Worm (Caenorhabditis elegans) whole organism, young adult: ENCODE results near the gene mcat-1.
A peak's percentile ranks its signal among the peaks of the same experiment; 100 is the strongest.

ENCODE experiments used
- C06A6.2 ChIP-seq: fragments of 200-800 bp; sonication (Bioruptor generic); conservative IDR thresholded peaks from 2 replicates; pipeline ENCODE4 v1.3.6; 2022; ENCODE audit warnings: missing genetic modification characterization, missing compliant biosample characterization
- C17E4.6 ChIP-seq: fragments of 200-800 bp; sonication (Bioruptor generic); IDR thresholded peaks from 2 replicates; pipeline ENCODE4 v1.3.6; 2022; ENCODE audit warnings: missing genetic modification reagents, missing genetic modification characterization, missing compliant biosample characterization
- D2030.7 ChIP-seq: fragments of 200-800 bp; sonication (Bioruptor generic); IDR thresholded peaks from 2 replicates; pipeline ENCODE4 v1.3.6; 2022; ENCODE audit warnings: missing genetic modification reagents, missing genetic modification characterization, missing compliant biosample characterization
- F10E7.11 ChIP-seq: sonication (generic microtip); optimal IDR thresholded peaks from 2 replicates; lab custom pipeline; 2017; ENCODE audit warnings: mild to moderate bottlenecking, missing genetic modification characterization, moderate library complexity, missing compliant biosample characterization
- F33H1.4 ChIP-seq: fragments of 200-800 bp; sonication (Bioruptor generic); IDR thresholded peaks from 2 replicates; pipeline ENCODE4 v1.3.6; 2022; ENCODE audit warnings: missing genetic modification reagents, missing genetic modification characterization, missing compliant biosample characterization
- F52B5.7 ChIP-seq: sonication (generic microtip); optimal IDR thresholded peaks from 2 replicates; lab custom pipeline; 2016; ENCODE audit warnings: mild to moderate bottlenecking, missing genetic modification characterization, missing compliant biosample characterization
- F55B11.4 ChIP-seq: sonication (generic microtip); optimal IDR thresholded peaks from 2 replicates; lab custom pipeline; 2016; ENCODE audit warnings: missing compliant biosample characterization, missing genetic modification characterization, borderline replicate concordance; ENCODE audit not compliant: insufficient read depth
- F57C9.4 ChIP-seq: sonication (generic microtip); optimal IDR thresholded peaks from 2 replicates; lab custom pipeline; 2017; ENCODE audit warnings: mild to moderate bottlenecking, missing genetic modification characterization, missing compliant biosample characterization
- Y67H2A.10 ChIP-seq: fragments of 200-800 bp; sonication (Bioruptor generic); conservative IDR thresholded peaks from 2 replicates; pipeline ENCODE4 v1.3.6; 2022; ENCODE audit warnings: missing genetic modification reagents, missing genetic modification characterization, missing compliant biosample characterization
- Y79H2A.3 ChIP-seq: fragments of 200-800 bp; sonication (Bioruptor generic); conservative IDR thresholded peaks from 2 replicates; pipeline ENCODE4 v1.3.6; 2022; ENCODE audit warnings: missing genetic modification reagents, missing genetic modification characterization, missing compliant biosample characterization
- ZK185.1 ChIP-seq: sonication (generic microtip); optimal IDR thresholded peaks from 2 replicates; lab custom pipeline; 2016; ENCODE audit warnings: mild to moderate bottlenecking, missing genetic modification characterization, missing compliant biosample characterization; ENCODE audit not compliant: poor library complexity, severe bottlenecking
- akir-1 ChIP-seq: fragments of 200-800 bp; sonication (Bioruptor generic); optimal IDR thresholded peaks from 2 replicates; lab custom pipeline; 2018; ENCODE audit warnings: mild to moderate bottlenecking, missing genetic modification characterization, moderate library complexity, missing compliant biosample characterization
- attf-3 ChIP-seq: fragments of 200-800 bp; sonication (Bioruptor generic); conservative IDR thresholded peaks from 2 replicates; pipeline ENCODE4 v1.3.6; 2022; ENCODE audit warnings: missing genetic modification reagents, missing genetic modification characterization, missing compliant biosample characterization
- attf-5 ChIP-seq: fragments of 200-800 bp; sonication (Bioruptor generic); optimal IDR thresholded peaks from 2 replicates; lab custom pipeline; 2018; ENCODE audit warnings: mild to moderate bottlenecking, missing genetic modification characterization, missing compliant biosample characterization
- bed-1 ChIP-seq: fragments of 200-800 bp; sonication (Bioruptor generic); IDR thresholded peaks from 2 replicates; pipeline ENCODE4 v1.3.6; 2022; ENCODE audit warnings: missing genetic modification reagents, missing genetic modification characterization, missing compliant biosample characterization
- cebp-1 ChIP-seq, 2 experiments: fragments of 200-800 bp in 1 of 2; sonication (Bioruptor generic) in 1 of 2; sonication (generic microtip) in 1 of 2; IDR thresholded peaks in 1 of 2; optimal IDR thresholded peaks in 1 of 2; 2 replicates each; pipeline versions ENCODE4 v1.3.6 to Lab custom; 2017 to 2022; ENCODE audit warnings: missing compliant biosample characterization in 2 of 2, missing genetic modification characterization in 2 of 2, mild to moderate bottlenecking in 1 of 2, missing genetic modification reagents in 1 of 2, moderate library complexity in 1 of 2
- ceh-27 ChIP-seq: fragments of 200-800 bp; sonication (Bioruptor generic); optimal IDR thresholded peaks from 2 replicates; lab custom pipeline; 2018; ENCODE audit warnings: mild to moderate bottlenecking, missing genetic modification characterization, moderate library complexity, missing compliant biosample characterization
- ceh-40 ChIP-seq: fragments of 200-800 bp; sonication (Bioruptor generic); IDR thresholded peaks from 2 replicates; pipeline ENCODE4 v1.3.6; 2022; ENCODE audit warnings: missing genetic modification characterization, missing compliant biosample characterization
- ceh-91 ChIP-seq: fragments of 200-800 bp; sonication (Bioruptor generic); IDR thresholded peaks from 2 replicates; pipeline ENCODE4 v1.3.6; 2022; ENCODE audit warnings: missing genetic modification reagents, missing genetic modification characterization, missing compliant biosample characterization
- chd-7 ChIP-seq: sonication (generic microtip); optimal IDR thresholded peaks from 2 replicates; lab custom pipeline; 2016; ENCODE audit warnings: mild to moderate bottlenecking, missing genetic modification characterization, moderate library complexity, missing compliant biosample characterization
- dox-1 ChIP-seq: fragments of 200-800 bp; sonication (Bioruptor generic); IDR thresholded peaks from 2 replicates; pipeline ENCODE4 v1.3.6; 2022; ENCODE audit warnings: missing genetic modification reagents, missing genetic modification characterization, missing compliant biosample characterization
- dpff-1 ChIP-seq: sonication (generic microtip); optimal IDR thresholded peaks from 2 replicates; lab custom pipeline; 2017; ENCODE audit warnings: mild to moderate bottlenecking, missing genetic modification characterization, missing compliant biosample characterization
- dpl-1 ChIP-seq: fragments of 150-350 bp; optimal IDR thresholded peaks from 2 replicates; lab custom pipeline; 2014; ENCODE audit warnings: missing biosample characterization, missing genetic modification reagents, missing genetic modification characterization
- efl-1 ChIP-seq: fragments of 150-350 bp; optimal IDR thresholded peaks from 2 replicates; lab custom pipeline; 2014; ENCODE audit warnings: missing biosample characterization, missing genetic modification reagents, missing genetic modification characterization
- ekl-4 ChIP-seq: fragments of 200-800 bp; sonication (Bioruptor generic); IDR thresholded peaks from 2 replicates; pipeline ENCODE4 v1.3.6; 2022; ENCODE audit warnings: missing genetic modification reagents, missing genetic modification characterization, missing compliant biosample characterization
- hmg-1.2 ChIP-seq: fragments of 200-800 bp; sonication (Bioruptor generic); IDR thresholded peaks from 2 replicates; pipeline ENCODE4 v1.3.6; 2022; ENCODE audit warnings: missing genetic modification reagents, missing genetic modification characterization, missing compliant biosample characterization
- hmg-20 ChIP-seq: fragments of 200-800 bp; sonication (Bioruptor generic); IDR thresholded peaks from 2 replicates; pipeline ENCODE4 v1.3.6; 2022; ENCODE audit warnings: missing genetic modification reagents, missing genetic modification characterization, missing compliant biosample characterization
- hsf-1 ChIP-seq: fragments of 200-800 bp; sonication (Bioruptor generic); IDR thresholded peaks from 2 replicates; pipeline ENCODE4 v1.3.6; 2022; ENCODE audit warnings: missing genetic modification reagents, missing genetic modification characterization, missing compliant biosample characterization
- lin-26 ChIP-seq: fragments of 200-800 bp; sonication (Bioruptor generic); IDR thresholded peaks from 2 replicates; pipeline ENCODE4 v1.3.6; 2022; ENCODE audit warnings: missing genetic modification reagents, missing genetic modification characterization, missing compliant biosample characterization
- lin-54 ChIP-seq: fragments of 200-800 bp; sonication (Bioruptor generic); optimal IDR thresholded peaks from 2 replicates; lab custom pipeline; 2018; ENCODE audit warnings: mild to moderate bottlenecking, missing genetic modification characterization, missing compliant biosample characterization
- lir-1 ChIP-seq: fragments of 200-800 bp; sonication (Bioruptor generic); conservative IDR thresholded peaks from 2 replicates; pipeline ENCODE4 v1.3.6; 2022; ENCODE audit warnings: missing genetic modification reagents, missing genetic modification characterization, missing compliant biosample characterization
- madf-3 ChIP-seq: fragments of 200-800 bp; sonication (Bioruptor generic); IDR thresholded peaks from 2 replicates; pipeline ENCODE4 v1.3.6; 2022; ENCODE audit warnings: missing genetic modification reagents, missing genetic modification characterization, missing compliant biosample characterization
- madf-6 ChIP-seq: fragments of 200-800 bp; sonication (Bioruptor generic); IDR thresholded peaks from 2 replicates; pipeline ENCODE4 v1.3.6; 2022; ENCODE audit warnings: missing genetic modification reagents, missing genetic modification characterization, missing compliant biosample characterization
- madf-8 ChIP-seq: fragments of 200-800 bp; sonication (Bioruptor generic); conservative IDR thresholded peaks from 2 replicates; pipeline ENCODE4 v1.3.6; 2022; ENCODE audit warnings: missing genetic modification reagents, missing genetic modification characterization, missing compliant biosample characterization
- mel-28 ChIP-seq: sonication (generic microtip); optimal IDR thresholded peaks from 2 replicates; lab custom pipeline; 2016; ENCODE audit warnings: borderline replicate concordance, mild to moderate bottlenecking, missing genetic modification characterization, missing compliant biosample characterization
- nhr-120 ChIP-seq: fragments of 200-800 bp; sonication (Bioruptor generic); IDR thresholded peaks from 2 replicates; pipeline ENCODE4 v1.3.6; 2022; ENCODE audit warnings: missing genetic modification characterization, missing compliant biosample characterization
- nhr-179 ChIP-seq: sonication (generic microtip); optimal IDR thresholded peaks from 2 replicates; lab custom pipeline; 2016; ENCODE audit warnings: mild to moderate bottlenecking, missing genetic modification characterization, missing compliant biosample characterization
- nhr-27 ChIP-seq: fragments of 200-800 bp; sonication (Bioruptor generic); optimal IDR thresholded peaks from 2 replicates; lab custom pipeline; 2018; ENCODE audit warnings: mild to moderate bottlenecking, missing genetic modification characterization, moderate library complexity, missing compliant biosample characterization
- nhr-80 ChIP-seq: sonication (generic microtip); optimal IDR thresholded peaks from 2 replicates; lab custom pipeline; 2016; ENCODE audit warnings: missing genetic modification characterization, missing compliant biosample characterization
- pbrm-1 ChIP-seq: fragments of 200-800 bp; sonication (Bioruptor generic); IDR thresholded peaks from 2 replicates; pipeline ENCODE4 v1.3.6; 2022; ENCODE audit warnings: missing genetic modification reagents, missing genetic modification characterization, missing compliant biosample characterization
- rec-8 ChIP-seq, 2 experiments: sonication (generic microtip); optimal IDR thresholded peaks; 2 replicates each; lab custom pipeline; 2016; ENCODE audit warnings: mild to moderate bottlenecking in 2 of 2, missing genetic modification characterization in 2 of 2, missing genetic modification reagents in 2 of 2, missing genotype in 2 of 2, missing biosample characterization in 1 of 2, missing compliant biosample characterization in 1 of 2, moderate library complexity in 1 of 2
- sea-2 ChIP-seq: fragments of 200-800 bp; sonication (Bioruptor generic); IDR thresholded peaks from 2 replicates; pipeline ENCODE4 v1.3.6; 2022; ENCODE audit warnings: missing genetic modification characterization, missing compliant biosample characterization
- zim-3 ChIP-seq: sonication (generic microtip); optimal IDR thresholded peaks from 2 replicates; lab custom pipeline; 2017; ENCODE audit warnings: mild to moderate bottlenecking, missing genetic modification characterization, moderate library complexity, missing compliant biosample characterization
- ztf-28 ChIP-seq: fragments of 200-800 bp; sonication (Bioruptor generic); IDR thresholded peaks from 2 replicates; pipeline ENCODE4 v1.3.6; 2022; ENCODE audit warnings: missing genetic modification reagents, missing genetic modification characterization, missing compliant biosample characterization

mcat-1 gene

ce11 chrII:68757-69156, 22.6 kb downstream of the mcat-1 start:
- TF ChIP-seq nhr-27 (no peak), madf-8 (no peak), attf-3 (GFP tag; lab: Robert Waterston, UW) (no peak), F10E7.11 (tag; lab: Kevin White, UChicago) (no peak)

ce11 chrII:67663-68062, 23.7 kb downstream of the mcat-1 start:
- TF ChIP-seq ceh-91 (GFP tag; lab: Robert Waterston, UW) (no peak), nhr-179 (tag; lab: Kevin White, UChicago) (no peak), sea-2 (GFP tag; lab: Robert Waterston, UW) (no peak)
- TF ChIP-seq, all 124 proteins: peak for 0

DNA sequence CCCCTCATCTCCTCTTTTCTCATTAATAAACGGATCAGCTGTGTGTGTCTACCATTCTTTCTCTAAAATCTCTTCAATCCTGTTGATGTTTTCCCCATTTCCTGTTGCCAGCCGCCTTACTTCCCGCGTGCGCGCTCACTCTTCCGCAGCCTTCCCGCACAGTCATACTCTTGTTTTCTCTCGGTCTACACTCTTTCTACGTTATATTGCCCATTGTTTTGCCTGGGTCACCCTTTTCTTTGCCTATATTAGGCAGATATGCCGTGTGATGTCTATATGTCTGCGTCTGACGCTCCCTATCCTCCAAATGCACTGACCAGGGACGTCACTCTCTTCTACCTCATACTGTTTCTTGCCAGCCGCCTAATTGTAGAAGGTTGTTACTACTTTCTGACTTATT, 25.0 kb downstream of the mcat-1 start:
- TF ChIP-seq bed-1 (GFP tag; lab: Robert Waterston, UW) (no peak), madf-6 (GFP tag; lab: Robert Waterston, UW) (peak; percentile 39; the same call in 1 of the 2 replicates), hmg-20 (no peak), hsf-1 (GFP tag; lab: Robert Waterston, UW) (no peak), attf-5 (peak; percentile 34), F57C9.4 (tag; lab: Kevin White, UChicago) (no peak), rec-8 (tag; optimal IDR thresholded peaks at IDR 0.05; lab: Kevin White, UChicago) (no peak), Y67H2A.10 (GFP tag; lab: Robert Waterston, UW) (no peak), nhr-179 (tag; lab: Kevin White, UChicago) (no peak), ekl-4 (GFP tag; lab: Robert Waterston, UW) (no peak), sea-2 (GFP tag; lab: Robert Waterston, UW) (no peak), dpff-1 (tag; lab: Kevin White, UChicago) (no peak), F52B5.7 (tag; lab: Kevin White, UChicago) (no peak), F55B11.4 (tag; lab: Kevin White, UChicago) (no peak), Y79H2A.3 (GFP tag; lab: Robert Waterston, UW) (no peak), mel-28 (tag; lab: Kevin White, UChicago) (no peak), hmg-1.2 (GFP tag; lab: Robert Waterston, UW) (peak; percentile 71; the same call in 1 of the 2 replicates), lir-1 (no peak), dox-1 (GFP tag; lab: Robert Waterston, UW) (peak; percentile 44; the same call in 1 of the 2 replicates), nhr-80 (tag; lab: Kevin White, UChicago) (peak; percentile 3), cebp-1 (GFP tag; IDR thresholded peaks at IDR 0.05; lab: Robert Waterston, UW) (no peak), cebp-1 (tag; optimal IDR thresholded peaks at IDR 0.05; lab: Kevin White, UChicago) (peak; percentile 38), ZK185.1 (tag; lab: Kevin White, UChicago) (no peak), akir-1 (no peak), D2030.7 (GFP tag; lab: Robert Waterston, UW) (peak; percentile 47; the same call in 1 of the 2 replicates), ceh-27 (GFP tag; lab: Kevin White, UChicago) (peak; percentile 0), lin-54 (GFP tag; lab: Kevin White, UChicago) (no peak), efl-1 (GFP tag; lab: Kevin White, UChicago) (peak; percentile 51), ceh-91 (GFP tag; lab: Robert Waterston, UW) (no peak), zim-3 (no peak), ztf-28 (GFP tag; lab: Robert Waterston, UW) (no peak), chd-7 (tag; lab: Kevin White, UChicago) (no peak), pbrm-1 (GFP tag; lab: Robert Waterston, UW) (no peak), madf-3 (0 out of 2 replicates have a peak, but pooled peaks have one; percentile 34), nhr-120 (GFP tag; lab: Robert Waterston, UW) (no peak), madf-8 (no peak), F33H1.4 (GFP tag; lab: Robert Waterston, UW) (no peak), lin-26 (GFP tag; lab: Robert Waterston, UW) (peak; percentile 67; the same call in 1 of the 2 replicates), ceh-40 (GFP tag; lab: Robert Waterston, UW) (no peak), dpl-1 (GFP tag; lab: Kevin White, UChicago) (no peak), C06A6.2 (no peak), C17E4.6 (no peak)
